Fruit fly (Drosophila melanogaster) whole organism, embryonic: ENCODE results near the gene twe.

Experiments
- ATbp ChIP-seq: fragments of 200-800 bp; sonication (Bioruptor generic); optimal IDR thresholded peaks from 2 replicates; lab custom pipeline; 2017; ENCODE audit warnings: missing biosample characterization, mild to moderate bottlenecking, missing genetic modification characterization, missing genetic modification reagents
- Adf1 ChIP-seq: fragments of 200-800 bp; sonication (Bioruptor generic); IDR thresholded peaks from 2 replicates; pipeline ENCODE4 v1.3.6; 2022; ENCODE audit warnings: missing biosample characterization, missing genetic modification characterization
- Atf6 ChIP-seq: fragments of 200-800 bp; sonication (Bioruptor generic); IDR thresholded peaks from 2 replicates; pipeline ENCODE4 v1.3.6; 2022; ENCODE audit warnings: missing biosample characterization, missing genetic modification characterization
- BtbVII ChIP-seq: fragments of 200-800 bp; sonication (Bioruptor generic); optimal IDR thresholded peaks from 3 replicates; lab custom pipeline; 2017; ENCODE audit warnings: missing biosample characterization, mild to moderate bottlenecking, missing genetic modification characterization
- CG11456 ChIP-seq: fragments of 200-800 bp; sonication (Bioruptor generic); IDR thresholded peaks from 3 replicates; pipeline ENCODE4 v1.3.6; 2022; ENCODE audit warnings: missing biosample characterization, missing genetic modification characterization
- CG11696 ChIP-seq: fragments of 200-800 bp; sonication (Bioruptor generic); IDR thresholded peaks from 2 replicates; pipeline ENCODE4 v1.3.6; 2022; ENCODE audit warnings: missing biosample characterization, missing genetic modification characterization
- CG12155 ChIP-seq: fragments of 200-800 bp; sonication (Bioruptor generic); optimal IDR thresholded peaks from 3 replicates; lab custom pipeline; 2016; ENCODE audit warnings: missing biosample characterization, missing genetic modification characterization
- CG12299 ChIP-seq: fragments of 200-800 bp; sonication (Bioruptor generic); optimal IDR thresholded peaks from 2 replicates; lab custom pipeline; 2018; ENCODE audit warnings: missing biosample characterization, mild to moderate bottlenecking, missing genetic modification characterization
- CG15011 ChIP-seq: fragments of 200-800 bp; sonication (Bioruptor generic); optimal IDR thresholded peaks from 3 replicates; lab custom pipeline; 2018; ENCODE audit warnings: missing biosample characterization, mild to moderate bottlenecking, missing genetic modification characterization
- CG15514 ChIP-seq: fragments of 200-800 bp; sonication (Bioruptor generic); optimal IDR thresholded peaks from 3 replicates; lab custom pipeline; 2017; ENCODE audit warnings: missing biosample characterization, missing genetic modification characterization, mild to moderate bottlenecking, moderate library complexity, missing genetic modification reagents
- CG15601 ChIP-seq: fragments of 200-800 bp; sonication (Bioruptor generic); optimal IDR thresholded peaks from 3 replicates; lab custom pipeline; 2019; ENCODE audit warnings: missing biosample characterization, mild to moderate bottlenecking, missing genetic modification characterization, moderate library complexity
- CG1602 ChIP-seq: fragments of 200-800 bp; sonication (Bioruptor generic); optimal IDR thresholded peaks from 3 replicates; lab custom pipeline; 2016; ENCODE audit warnings: missing biosample characterization, missing genetic modification characterization
- CG16813 ChIP-seq: fragments of 200-800 bp; sonication (Bioruptor generic); IDR thresholded peaks from 3 replicates; pipeline ENCODE4 v1.3.6; 2022; ENCODE audit warnings: missing biosample characterization, missing genetic modification characterization; ENCODE audit not compliant: partially characterized antibody
- CG2120 ChIP-seq: fragments of 200-800 bp; sonication (Bioruptor generic); optimal IDR thresholded peaks from 3 replicates; lab custom pipeline; 2016; ENCODE audit warnings: missing biosample characterization, missing genetic modification characterization
- CG2678 ChIP-seq: fragments of 200-800 bp; sonication (Bioruptor generic); optimal IDR thresholded peaks from 3 replicates; lab custom pipeline; 2019; ENCODE audit warnings: missing biosample characterization, mild to moderate bottlenecking, missing genetic modification characterization, moderate library complexity
- CG6254 ChIP-seq: fragments of 200-800 bp; sonication (Bioruptor generic); optimal IDR thresholded peaks from 3 replicates; lab custom pipeline; 2017; ENCODE audit warnings: mild to moderate bottlenecking, missing biosample characterization, missing genetic modification reagents, missing genetic modification characterization
- CG6689 ChIP-seq: fragments of 200-800 bp; sonication (Bioruptor generic); IDR thresholded peaks from 2 replicates; pipeline ENCODE4 v1.3.6; 2022; ENCODE audit warnings: missing biosample characterization, missing genetic modification characterization
- CG7357 ChIP-seq: fragments of 200-800 bp; sonication (Bioruptor generic); IDR thresholded peaks from 3 replicates; pipeline ENCODE4 v1.3.6; 2022; ENCODE audit warnings: missing biosample characterization, missing genetic modification characterization
- CG8924 ChIP-seq: fragments of 200-800 bp; optimal IDR thresholded peaks from 3 replicates; lab custom pipeline; 2019; ENCODE audit warnings: missing biosample characterization, mild to moderate bottlenecking, missing genetic modification characterization, moderate library complexity
- CG9215 ChIP-seq: fragments of 200-800 bp; sonication (Bioruptor generic); IDR thresholded peaks from 2 replicates; pipeline ENCODE4 v1.3.6; 2022; ENCODE audit warnings: missing biosample characterization, missing genetic modification characterization
- CoRest ChIP-seq: fragments of 200-800 bp; sonication (Bioruptor generic); optimal IDR thresholded peaks from 3 replicates; lab custom pipeline; 2018; ENCODE audit warnings: missing biosample characterization, mild to moderate bottlenecking, missing genetic modification characterization, moderate library complexity
- D19B ChIP-seq: fragments of 200-800 bp; sonication (Bioruptor generic); optimal IDR thresholded peaks from 2 replicates; lab custom pipeline; 2017; ENCODE audit warnings: missing biosample characterization, mild to moderate bottlenecking, missing genetic modification characterization
- Dbx ChIP-seq: fragments of 200-800 bp; sonication (Bioruptor generic); IDR thresholded peaks from 3 replicates; pipeline ENCODE4 v1.3.6; 2022; ENCODE audit warnings: missing biosample characterization, missing genetic modification characterization
- Dek ChIP-seq: fragments of 200-800 bp; sonication (Bioruptor generic); optimal IDR thresholded peaks from 3 replicates; lab custom pipeline; 2019; ENCODE audit warnings: missing biosample characterization, mild to moderate bottlenecking, missing genetic modification characterization, moderate library complexity
- Ets65A ChIP-seq: fragments of 200-800 bp; sonication (Bioruptor generic); peaks from one replicate; lab custom pipeline; 2016; ENCODE audit warnings: missing biosample characterization, missing genetic modification characterization
- Hmr ChIP-seq: fragments of 200-800 bp; sonication (Bioruptor generic); optimal IDR thresholded peaks from 3 replicates; lab custom pipeline; 2017; ENCODE audit warnings: mild to moderate bottlenecking, missing biosample characterization, missing genetic modification reagents, missing genetic modification characterization
- Meics ChIP-seq: fragments of 200-800 bp; sonication (Bioruptor generic); optimal IDR thresholded peaks from 2 replicates; lab custom pipeline; 2017; ENCODE audit warnings: missing biosample characterization, mild to moderate bottlenecking, missing genetic modification characterization
- Sox102F ChIP-seq: fragments of 200-800 bp; sonication (Bioruptor generic); optimal IDR thresholded peaks from 2 replicates; lab custom pipeline; 2018; ENCODE audit warnings: missing biosample characterization, mild to moderate bottlenecking, missing genetic modification characterization, moderate library complexity
- YL-1 ChIP-seq: fragments of 200-800 bp; sonication (Bioruptor generic); optimal IDR thresholded peaks from 3 replicates; lab custom pipeline; 2017; ENCODE audit warnings: missing biosample characterization, mild to moderate bottlenecking, missing genetic modification characterization
- dati ChIP-seq: fragments of 200-800 bp; sonication (Bioruptor generic); IDR thresholded peaks from 2 replicates; pipeline ENCODE4 v1.3.6; 2022; ENCODE audit warnings: missing biosample characterization, missing genetic modification characterization
- dmrt99B ChIP-seq: fragments of 200-800 bp; sonication (Bioruptor generic); optimal IDR thresholded peaks from 2 replicates; lab custom pipeline; 2018; ENCODE audit warnings: missing biosample characterization, mild to moderate bottlenecking, missing genetic modification characterization, moderate library complexity
- esg ChIP-seq: fragments of 200-800 bp; sonication (Bioruptor generic); conservative IDR thresholded peaks from 2 replicates; pipeline ENCODE4 v1.3.6; 2022; ENCODE audit warnings: missing biosample characterization, missing genetic modification characterization
- ewg ChIP-seq: fragments of 200-800 bp; sonication (Bioruptor generic); optimal IDR thresholded peaks from 3 replicates; lab custom pipeline; 2017; ENCODE audit warnings: mild to moderate bottlenecking, missing biosample characterization, missing genetic modification reagents, missing genetic modification characterization
- eyg ChIP-seq: fragments of 200-800 bp; sonication (Bioruptor generic); optimal IDR thresholded peaks from 3 replicates; lab custom pipeline; 2016; ENCODE audit warnings: missing biosample characterization, missing genetic modification characterization
- fd3F ChIP-seq: fragments of 200-800 bp; sonication (Bioruptor generic); optimal IDR thresholded peaks from 2 replicates; lab custom pipeline; 2018; ENCODE audit warnings: missing biosample characterization, mild to moderate bottlenecking, missing genetic modification characterization, moderate library complexity
- gsb-n ChIP-seq: fragments of 200-800 bp; sonication (Bioruptor generic); optimal IDR thresholded peaks from 3 replicates; lab custom pipeline; 2018; ENCODE audit warnings: missing biosample characterization, mild to moderate bottlenecking, missing genetic modification characterization
- gt ChIP-seq: fragments of 200-800 bp; sonication (Bioruptor generic); IDR thresholded peaks from 2 replicates; pipeline ENCODE4 v1.3.6; 2022; ENCODE audit warnings: missing biosample characterization, missing genetic modification characterization
- jigr1 ChIP-seq: fragments of 200-800 bp; sonication (Bioruptor generic); IDR thresholded peaks from 3 replicates; pipeline ENCODE4 v1.3.6; 2022; ENCODE audit warnings: missing biosample characterization, missing genetic modification characterization
- jing ChIP-seq: fragments of 200-800 bp; sonication (Bioruptor generic); optimal IDR thresholded peaks from 2 replicates; lab custom pipeline; 2018; ENCODE audit warnings: missing biosample characterization, mild to moderate bottlenecking, missing genetic modification characterization
- lola ChIP-seq, 3 experiments: fragments of >200 bp in 2 of 3; fragments of 200-800 bp in 1 of 3; sonication (Bioruptor generic) in 1 of 3; optimal IDR thresholded peaks; 2 replicates each; lab custom pipeline; 2017 to 2019; ENCODE audit warnings: missing biosample characterization in 3 of 3, missing genetic modification characterization in 3 of 3, mild to moderate bottlenecking in 1 of 3, moderate library complexity in 1 of 3
- nmo ChIP-seq: fragments of 200-800 bp; sonication (Bioruptor generic); optimal IDR thresholded peaks from 2 replicates; lab custom pipeline; 2018; ENCODE audit warnings: missing biosample characterization, mild to moderate bottlenecking, missing genetic modification characterization, moderate library complexity
- org-1 ChIP-seq: fragments of 200-800 bp; sonication (Bioruptor generic); optimal IDR thresholded peaks from 2 replicates; lab custom pipeline; 2017; ENCODE audit warnings: missing biosample characterization, missing genetic modification characterization
- phol ChIP-seq: fragments of 200-800 bp; sonication (Bioruptor generic); optimal IDR thresholded peaks from 3 replicates; lab custom pipeline; 2018; ENCODE audit warnings: missing biosample characterization, mild to moderate bottlenecking, missing genetic modification characterization, moderate library complexity
- prd ChIP-seq, 3 experiments: fragments of >200 bp in 2 of 3; fragments of 200-800 bp in 1 of 3; sonication (Bioruptor generic) in 1 of 3; optimal IDR thresholded peaks in 2 of 3; IDR thresholded peaks in 1 of 3; 2 replicates in 2 of 3; 3 replicates in 1 of 3; pipeline versions ENCODE4 v1.3.6 to Lab custom; 2017 to 2022; ENCODE audit warnings: missing biosample characterization in 1 of 3, missing genetic modification characterization in 1 of 3
- ranshi ChIP-seq: fragments of 200-800 bp; sonication (Bioruptor generic); IDR thresholded peaks from 2 replicates; pipeline ENCODE4 v1.3.6; 2022; ENCODE audit warnings: missing biosample characterization, missing genetic modification characterization
- sens ChIP-seq: fragments of 200-800 bp; sonication (Bioruptor generic); peaks from one replicate; lab custom pipeline; 2016; ENCODE audit warnings: missing biosample characterization, missing genetic modification characterization
- sr ChIP-seq: fragments of 200-800 bp; sonication (Bioruptor generic); IDR thresholded peaks from 3 replicates; pipeline ENCODE4 v1.3.6; 2022; ENCODE audit warnings: missing biosample characterization, missing genetic modification characterization
- vnd ChIP-seq: fragments of 200-800 bp; sonication (Bioruptor generic); IDR thresholded peaks from 3 replicates; pipeline ENCODE4 v1.3.6; 2022; ENCODE audit warnings: missing biosample characterization, missing genetic modification characterization; ENCODE audit not compliant: partially characterized antibody
- zfh2 ChIP-seq: fragments of 200-800 bp; sonication (Bioruptor generic); optimal IDR thresholded peaks from 2 replicates; lab custom pipeline; 2016; ENCODE audit warnings: missing biosample characterization, missing genetic modification characterization

twe gene

dm6 chr2L:16275809-16276178, 14.1 kb upstream of the twe start (continued):
- TF ChIP-seq fd3F (GFP tag; lab: Kevin White, UChicago): peak; percentile 2
- peak; percentile 75 for TF ChIP-seq Hmr (GFP tag; lab: Kevin White, UChicago)
- peak in 1 of 3 experiments; percentile 28 for TF ChIP-seq lola (GFP tag; optimal IDR thresholded peaks at IDR 0.05; lab: Kevin White, UChicago)
- no peak for TF ChIP-seq esg (GFP tag; lab: Robert Waterston, UW)
- 0 out of 3 replicates have a peak, but pooled peaks have one; percentile 18 for TF ChIP-seq CG11456 (GFP tag; lab: Robert Waterston, UW)
- TF ChIP-seq CG2678 (tag; lab: Kevin White, UChicago): peak; percentile 75
- TF ChIP-seq CoRest (tag; lab: Kevin White, UChicago): peak; percentile 66
- peak; percentile 73 for TF ChIP-seq Sox102F
- TF ChIP-seq nmo (GFP tag; lab: Kevin White, UChicago): peak; percentile 53
- TF ChIP-seq CG12155: peak; percentile 34
- peak; percentile 72 for TF ChIP-seq CG2120
- TF ChIP-seq CG11696 (GFP tag; lab: Robert Waterston, UW): 0 out of 2 replicates have a peak, but pooled peaks have one; percentile 30
- peak; percentile 7 for TF ChIP-seq CG15011 (GFP tag; lab: Kevin White, UChicago)
- TF ChIP-seq CG15601 (tag; lab: Kevin White, UChicago): peak; percentile 8
- no peak for TF ChIP-seq prd (optimal IDR thresholded peaks at IDR 0.05; lab: Kevin White, UChicago)
- TF ChIP-seq prd (GFP tag; IDR thresholded peaks at IDR 0.05; lab: Robert Waterston, UW): peak; percentile 45; the same call in 1 of the 3 replicates
- TF ChIP-seq Ets65A (GFP tag; lab: Kevin White, UChicago): no peak
- 0 out of 3 replicates have a peak, but pooled peaks have one; percentile 28 for TF ChIP-seq sr (GFP tag; lab: Robert Waterston, UW)
- no peak for TF ChIP-seq ewg (GFP tag; lab: Kevin White, UChicago)
- peak; percentile 62; the same call in 1 of the 2 replicates for TF ChIP-seq Atf6 (GFP tag; lab: Robert Waterston, UW)
- peak; percentile 55 for TF ChIP-seq org-1 (GFP tag; lab: Kevin White, UChicago)
- no peak for TF ChIP-seq Adf1 (GFP tag; lab: Robert Waterston, UW)
- TF ChIP-seq D19B (GFP tag; lab: Kevin White, UChicago): peak; percentile 36
- TF ChIP-seq ranshi (GFP tag; lab: Robert Waterston, UW): 0 out of 2 replicates have a peak, but pooled peaks have one; percentile 18
- TF ChIP-seq CG15514 (GFP tag; lab: Kevin White, UChicago): peak; percentile 45
- no peak for TF ChIP-seq CG16813 (GFP tag; lab: Robert Waterston, UW)
- peak; percentile 77 for TF ChIP-seq sens (GFP tag; lab: Kevin White, UChicago)
- TF ChIP-seq CG6254 (GFP tag; lab: Kevin White, UChicago): peak; percentile 24
- TF ChIP-seq vnd: no peak
- peak; percentile 2 for TF ChIP-seq gsb-n (tag; lab: Kevin White, UChicago)
- peak; percentile 63 for TF ChIP-seq phol (tag; lab: Kevin White, UChicago)
- TF ChIP-seq CG1602 (GFP tag; lab: Kevin White, UChicago): no peak
- peak; percentile 29; the same call in 1 of the 3 replicates for TF ChIP-seq CG7357 (GFP tag; lab: Robert Waterston, UW)
- TF ChIP-seq Dbx: peak; percentile 44; the same call in 1 of the 3 replicates
- peak; percentile 51 for TF ChIP-seq CG8924 (tag; lab: Kevin White, UChicago)
- TF ChIP-seq CG9215 (GFP tag; lab: Robert Waterston, UW): 0 out of 2 replicates have a peak, but pooled peaks have one; percentile 33
- TF ChIP-seq YL-1 (GFP tag; lab: Kevin White, UChicago): peak; percentile 15
- no peak for TF ChIP-seq jigr1 (GFP tag; lab: Robert Waterston, UW)
- TF ChIP-seq jing (GFP tag; lab: Kevin White, UChicago): peak; percentile 33
- TF ChIP-seq CG12299 (tag; lab: Kevin White, UChicago): peak; percentile 17
- 0 out of 2 replicates have a peak, but pooled peaks have one; percentile 32 for TF ChIP-seq CG6689
- peak; percentile 4 for TF ChIP-seq Dek (tag; lab: Kevin White, UChicago)
- TF ChIP-seq Meics (GFP tag; lab: Kevin White, UChicago): peak; percentile 73
- TF ChIP-seq dati (GFP tag; lab: Robert Waterston, UW): no peak
- TF ChIP-seq dmrt99B (tag; lab: Kevin White, UChicago): peak; percentile 66
- peak; percentile 42 for TF ChIP-seq eyg
- peak; percentile 56 for TF ChIP-seq BtbVII (GFP tag; lab: Kevin White, UChicago)
- TF ChIP-seq ATbp (GFP tag; lab: Kevin White, UChicago): peak; percentile 47
- no peak for TF ChIP-seq gt (GFP tag; lab: Robert Waterston, UW)
- TF ChIP-seq zfh2 (GFP tag; lab: Kevin White, UChicago): peak; percentile 30
